Worm (Caenorhabditis elegans) whole organism, late embryonic: ENCODE data around the gene exos-8.
A peak's percentile ranks its signal among the peaks of the same experiment; 100 is the strongest.
"Not testable (repeated sequence)": the region's sequence is repeated elsewhere in the genome, so short reads cannot be mapped to it uniquely, and the experiment has no call there.

Experiments used
- C08G9.2 ChIP-seq: sonication (generic microtip); optimal IDR thresholded peaks from 2 replicates; lab custom pipeline; 2016; ENCODE audit warnings: mild to moderate bottlenecking, missing genetic modification characterization, moderate library complexity, missing compliant biosample characterization
- C38D4.7 ChIP-seq: fragments of 200-800 bp; sonication (Bioruptor generic); optimal IDR thresholded peaks from 2 replicates; lab custom pipeline; 2018; ENCODE audit warnings: mild to moderate bottlenecking, missing genetic modification characterization, moderate library complexity, missing compliant biosample characterization
- F13H6.1 ChIP-seq: sonication (generic microtip); optimal IDR thresholded peaks from 2 replicates; lab custom pipeline; 2016; ENCODE audit warnings: missing genetic modification characterization, missing compliant biosample characterization
- K02D7.2 ChIP-seq: sonication (generic microtip); optimal IDR thresholded peaks from 2 replicates; lab custom pipeline; 2017; ENCODE audit warnings: mild to moderate bottlenecking, missing genetic modification characterization, missing compliant biosample characterization
- T23F11.4 ChIP-seq: fragments of 200-800 bp; sonication (Bioruptor generic); optimal IDR thresholded peaks from 2 replicates; lab custom pipeline; 2018; ENCODE audit warnings: mild to moderate bottlenecking, missing genetic modification characterization, missing compliant biosample characterization
- Y22D7AL.16 ChIP-seq: sonication (generic microtip); optimal IDR thresholded peaks from 2 replicates; lab custom pipeline; 2016; ENCODE audit warnings: missing genetic modification characterization, missing compliant biosample characterization
- ahr-1 ChIP-seq: sonication (generic microtip); optimal IDR thresholded peaks from 2 replicates; lab custom pipeline; 2016; ENCODE audit warnings: missing genetic modification characterization, missing compliant biosample characterization
- ama-1 ChIP-seq: fragments of 150-350 bp; optimal IDR thresholded peaks from 2 replicates; lab custom pipeline; 2014
- ceh-14 ChIP-seq: sonication (generic microtip); optimal IDR thresholded peaks from 2 replicates; lab custom pipeline; 2016; ENCODE audit warnings: missing genotype, missing genetic modification characterization, missing compliant biosample characterization
- ceh-18 ChIP-seq: sonication (generic microtip); optimal IDR thresholded peaks from 2 replicates; lab custom pipeline; 2016; ENCODE audit warnings: missing genetic modification characterization, missing compliant biosample characterization
- ceh-19 ChIP-seq: fragments of 200-800 bp; sonication (Bioruptor generic); optimal IDR thresholded peaks from 2 replicates; lab custom pipeline; 2018; ENCODE audit warnings: mild to moderate bottlenecking, missing genetic modification characterization, missing compliant biosample characterization
- ceh-2 ChIP-seq: sonication (generic microtip); optimal IDR thresholded peaks from 2 replicates; lab custom pipeline; 2016; ENCODE audit warnings: missing genotype, missing genetic modification characterization, missing compliant biosample characterization
- ceh-22 ChIP-seq: sonication (generic microtip); optimal IDR thresholded peaks from 2 replicates; lab custom pipeline; 2017; ENCODE audit warnings: missing biosample characterization, missing genetic modification characterization
- ceh-30 ChIP-seq: fragments of 150-350 bp; optimal IDR thresholded peaks from 2 replicates; lab custom pipeline; 2014; ENCODE audit warnings: missing biosample characterization, missing genetic modification characterization
- ceh-31 ChIP-seq: sonication (generic microtip); optimal IDR thresholded peaks from 2 replicates; lab custom pipeline; 2016; ENCODE audit warnings: missing genetic modification characterization, missing compliant biosample characterization
- ceh-34 ChIP-seq: sonication (generic microtip); optimal IDR thresholded peaks from 2 replicates; lab custom pipeline; 2016; ENCODE audit warnings: mild to moderate bottlenecking, missing genetic modification characterization, missing compliant biosample characterization
- ceh-48 ChIP-seq: sonication (generic microtip); optimal IDR thresholded peaks from 2 replicates; lab custom pipeline; 2016; ENCODE audit warnings: missing genetic modification characterization, inconsistent platforms, missing compliant biosample characterization
- dmd-4 ChIP-seq: sonication (generic microtip); optimal IDR thresholded peaks from 2 replicates; lab custom pipeline; 2016; ENCODE audit warnings: borderline replicate concordance, missing genetic modification characterization, missing compliant biosample characterization
- dve-1 ChIP-seq: sonication (generic microtip); optimal IDR thresholded peaks from 2 replicates; lab custom pipeline; 2017; ENCODE audit warnings: antibody characterized with exemption, mild to moderate bottlenecking, missing genetic modification characterization, missing compliant biosample characterization
- elt-2 ChIP-seq: sonication (generic microtip); optimal IDR thresholded peaks from 2 replicates; lab custom pipeline; 2016; ENCODE audit warnings: missing genetic modification reagents, missing genetic modification characterization, missing compliant biosample characterization
- ets-4 ChIP-seq: sonication (generic microtip); optimal IDR thresholded peaks from 2 replicates; lab custom pipeline; 2016; ENCODE audit warnings: missing genetic modification characterization, missing compliant biosample characterization
- fax-1 ChIP-seq: sonication (generic microtip); optimal IDR thresholded peaks from 2 replicates; lab custom pipeline; 2016; ENCODE audit warnings: missing genotype, missing genetic modification characterization, missing compliant biosample characterization
- fkh-6 ChIP-seq: sonication (generic microtip); optimal IDR thresholded peaks from 2 replicates; lab custom pipeline; 2016; ENCODE audit warnings: missing genetic modification characterization, missing compliant biosample characterization
- gmeb-2 ChIP-seq: sonication (generic microtip); optimal IDR thresholded peaks from 2 replicates; lab custom pipeline; 2016; ENCODE audit warnings: missing genetic modification characterization, inconsistent platforms, missing compliant biosample characterization
- hlh-15 ChIP-seq: sonication (generic microtip); optimal IDR thresholded peaks from 2 replicates; lab custom pipeline; 2016; ENCODE audit warnings: missing genetic modification characterization, missing compliant biosample characterization
- hlh-6 ChIP-seq: sonication (generic microtip); optimal IDR thresholded peaks from 2 replicates; lab custom pipeline; 2016; ENCODE audit warnings: missing genotype, missing genetic modification characterization, missing compliant biosample characterization
- hlh-8 ChIP-seq: sonication (generic microtip); optimal IDR thresholded peaks from 2 replicates; lab custom pipeline; 2016; ENCODE audit warnings: missing genotype, missing genetic modification characterization, missing compliant biosample characterization
- lim-6 ChIP-seq: sonication (generic microtip); optimal IDR thresholded peaks from 2 replicates; lab custom pipeline; 2016; ENCODE audit warnings: missing genetic modification characterization, missing compliant biosample characterization
- lin-11 ChIP-seq: fragments of 200-800 bp; sonication (Bioruptor generic); optimal IDR thresholded peaks from 2 replicates; lab custom pipeline; 2018; ENCODE audit warnings: mild to moderate bottlenecking, missing genetic modification characterization, missing compliant biosample characterization
- mec-3 ChIP-seq: sonication (generic microtip); optimal IDR thresholded peaks from 2 replicates; lab custom pipeline; 2016; ENCODE audit warnings: borderline replicate concordance, missing genetic modification characterization, missing compliant biosample characterization
- nfya-1 ChIP-seq: sonication (generic microtip); optimal IDR thresholded peaks from 2 replicates; lab custom pipeline; 2017; ENCODE audit warnings: missing genetic modification characterization, mild to moderate bottlenecking, missing compliant biosample characterization, antibody characterized with exemption, moderate library complexity
- nhr-11 ChIP-seq: fragments of 150-350 bp; optimal IDR thresholded peaks from 2 replicates; lab custom pipeline; 2014; ENCODE audit warnings: missing biosample characterization, missing genetic modification characterization
- nhr-232 ChIP-seq: sonication (generic microtip); optimal IDR thresholded peaks from 2 replicates; lab custom pipeline; 2016; ENCODE audit warnings: missing genetic modification characterization, missing compliant biosample characterization
- odd-2 ChIP-seq: sonication (generic microtip); optimal IDR thresholded peaks from 2 replicates; lab custom pipeline; 2017; ENCODE audit warnings: antibody characterized with exemption, mild to moderate bottlenecking, missing genetic modification characterization, missing compliant biosample characterization
- pat-9 ChIP-seq: fragments of 200-800 bp; sonication (Bioruptor generic); optimal IDR thresholded peaks from 2 replicates; lab custom pipeline; 2018; ENCODE audit warnings: mild to moderate bottlenecking, missing genetic modification characterization, moderate library complexity, missing compliant biosample characterization
- pha-2 ChIP-seq: sonication (generic microtip); optimal IDR thresholded peaks from 2 replicates; lab custom pipeline; 2017; ENCODE audit warnings: mild to moderate bottlenecking, missing genetic modification characterization, missing compliant biosample characterization
- pha-4 ChIP-seq: fragments of 150-350 bp; optimal IDR thresholded peaks from 2 replicates; lab custom pipeline; 2018; ENCODE audit warnings: missing biosample characterization, missing genetic modification reagents, missing genetic modification characterization
- ref-2 ChIP-seq: sonication (generic microtip); optimal IDR thresholded peaks from 2 replicates; lab custom pipeline; 2016; ENCODE audit warnings: missing genetic modification characterization, missing compliant biosample characterization
- rnt-1 ChIP-seq: sonication (generic microtip); optimal IDR thresholded peaks from 2 replicates; lab custom pipeline; 2016; ENCODE audit warnings: missing genetic modification characterization, missing compliant biosample characterization
- syd-9 ChIP-seq: sonication (generic microtip); optimal IDR thresholded peaks from 2 replicates; lab custom pipeline; 2016; ENCODE audit warnings: mild to moderate bottlenecking, missing genetic modification characterization, moderate library complexity, missing compliant biosample characterization
- tbx-2 ChIP-seq: sonication (generic microtip); optimal IDR thresholded peaks from 2 replicates; lab custom pipeline; 2016; ENCODE audit warnings: missing genetic modification characterization, missing compliant biosample characterization
- tbx-7 ChIP-seq: sonication (generic microtip); optimal IDR thresholded peaks from 2 replicates; lab custom pipeline; 2016; ENCODE audit warnings: missing genotype, missing genetic modification characterization, missing compliant biosample characterization
- unc-3 ChIP-seq, 2 experiments: fragments of 200-800 bp in 1 of 2; sonication (Bioruptor generic) in 1 of 2; sonication (generic microtip) in 1 of 2; conservative IDR thresholded peaks in 1 of 2; optimal IDR thresholded peaks in 1 of 2; 2 replicates each; pipeline versions ENCODE4 v1.3.6 to Lab custom; 2016 to 2022; ENCODE audit warnings: missing compliant biosample characterization in 2 of 2, missing genetic modification characterization in 2 of 2, missing genetic modification reagents in 1 of 2
- unc-42 ChIP-seq: sonication (generic microtip); optimal IDR thresholded peaks from 2 replicates; lab custom pipeline; 2016; ENCODE audit warnings: missing genotype, missing genetic modification characterization, missing compliant biosample characterization
- unc-55 ChIP-seq: sonication (generic microtip); optimal IDR thresholded peaks from 2 replicates; lab custom pipeline; 2017; ENCODE audit warnings: missing biosample characterization, missing genetic modification reagents, missing genetic modification characterization
- unc-86 ChIP-seq: sonication (generic microtip); optimal IDR thresholded peaks from 2 replicates; lab custom pipeline; 2016; ENCODE audit warnings: missing genetic modification characterization, missing compliant biosample characterization
- zip-5 ChIP-seq: sonication (generic microtip); optimal IDR thresholded peaks from 2 replicates; lab custom pipeline; 2016; ENCODE audit warnings: missing genetic modification characterization, missing compliant biosample characterization

exos-8 gene

ce11 chrII:6772482-6772881 is 31.0 kb downstream of the exos-8 start:
- no peak for TF ChIP-seq ceh-31 (tag; lab: Kevin White, UChicago)
- no peak for TF ChIP-seq tbx-7
- TF ChIP-seq unc-42 (tag; lab: Kevin White, UChicago), result peak; percentile 29
- no peak for TF ChIP-seq dve-1
- TF ChIP-seq unc-3 (GFP tag; conservative IDR thresholded peaks at IDR 0.05; lab: Robert Waterston, UW), result no peak
- TF ChIP-seq unc-3 (tag; optimal IDR thresholded peaks at IDR 0.05; lab: Kevin White, UChicago), result peak; percentile 34

ce11 chrII:6775076-6775475 is 33.6 kb downstream of the exos-8 start, which contains the start of gene agr-1:
Gene agr-1 (minus strand): TSS chrII:6775176.
- not testable (repeated sequence) for TF ChIP-seq unc-3 (GFP tag; conservative IDR thresholded peaks at IDR 0.05; lab: Robert Waterston, UW); unc-3 (tag; optimal IDR thresholded peaks at IDR 0.05; lab: Kevin White, UChicago); hlh-6 (tag; lab: Kevin White, UChicago); unc-86 (tag; lab: Kevin White, UChicago)

ce11 chrII:6776418-6777034 is 35.0 kb downstream of the exos-8 start, which contains the start of gene ssup-72:
Gene ssup-72 (plus strand): TSS chrII:6776598.
- TF ChIP-seq ceh-14 (tag; lab: Kevin White, UChicago) (peak; percentile 22), pha-4 (tag; lab: Kevin White, UChicago) (no peak), ceh-19 (GFP tag; lab: Kevin White, UChicago) (no peak), lin-11 (no peak), nhr-232 (no peak), nhr-11 (no peak), Y22D7AL.16 (tag; lab: Kevin White, UChicago) (no peak), hlh-8 (tag; lab: Kevin White, UChicago) (peak; percentile 72), mec-3 (tag; lab: Kevin White, UChicago) (no peak), ref-2 (tag; lab: Kevin White, UChicago) (peak; percentile 35), ceh-31 (tag; lab: Kevin White, UChicago) (peak; percentile 88), nfya-1 (tag; lab: Kevin White, UChicago) (peak; percentile 4), dmd-4 (no peak), hlh-15 (no peak), rnt-1 (peak; percentile 33), fkh-6 (tag; lab: Kevin White, UChicago) (no peak), unc-55 (GFP tag; lab: Kevin White, UChicago) (no peak), C08G9.2 (tag; lab: Kevin White, UChicago) (peak; percentile 83), ets-4 (tag; lab: Kevin White, UChicago) (peak; percentile 67), hlh-6 (tag; lab: Kevin White, UChicago) (no peak), tbx-2 (peak; percentile 74), pha-2 (tag; lab: Kevin White, UChicago) (no peak), ceh-22 (no peak), fax-1 (no peak), gmeb-2 (tag; lab: Kevin White, UChicago) (no peak), unc-42 (tag; lab: Kevin White, UChicago) (peak; percentile 32), pat-9 (tag; lab: Kevin White, UChicago) (no peak), ahr-1 (tag; lab: Kevin White, UChicago) (no peak), ceh-48 (no peak), dve-1 (no peak), ceh-34 (tag; lab: Kevin White, UChicago) (peak; percentile 9), K02D7.2 (tag; lab: Kevin White, UChicago) (no peak), syd-9 (no peak), F13H6.1 (tag; lab: Kevin White, UChicago) (no peak), lim-6 (tag; lab: Kevin White, UChicago) (peak; percentile 14), zip-5 (tag; lab: Kevin White, UChicago) (peak; percentile 59), odd-2 (tag; lab: Kevin White, UChicago) (no peak), ceh-2 (tag; lab: Kevin White, UChicago) (peak; percentile 77), T23F11.4 (GFP tag; lab: Kevin White, UChicago) (no peak), ceh-18 (no peak), elt-2 (tag; lab: Kevin White, UChicago) (peak; percentile 39), tbx-7 (peak; percentile 82), ceh-30 (tag; lab: Kevin White, UChicago) (no peak), ama-1 (lab: Kevin White, UChicago) (no peak), C38D4.7 (GFP tag; lab: Kevin White, UChicago) (no peak)
